Fruit fly (Drosophila melanogaster) whole organism, embryonic: ENCODE measurements around the gene NELF-B.
A peak's percentile ranks its signal among the peaks of the same experiment; 100 is the strongest.

Experiments used
- CG1024 ChIP-seq: fragments of 200-800 bp; sonication (Bioruptor generic); IDR thresholded peaks from 2 replicates; pipeline ENCODE4 v1.3.6; 2022; ENCODE audit warnings: missing biosample characterization, missing genetic modification characterization
- CG11247 ChIP-seq: fragments of 200-800 bp; sonication (Bioruptor generic); IDR thresholded peaks from 2 replicates; pipeline ENCODE4 v1.3.6; 2022; ENCODE audit warnings: missing biosample characterization, missing genetic modification characterization
- CG13624 ChIP-seq: fragments of 200-800 bp; sonication (Bioruptor generic); optimal IDR thresholded peaks from 2 replicates; lab custom pipeline; 2016; ENCODE audit warnings: missing biosample characterization, missing genetic modification characterization
- CG14050 ChIP-seq: fragments of 200-800 bp; sonication (Bioruptor generic); IDR thresholded peaks from 3 replicates; pipeline ENCODE4 v1.3.6; 2022; ENCODE audit warnings: missing biosample characterization, missing genetic modification characterization
- CG14667 ChIP-seq: fragments of 200-800 bp; sonication (Bioruptor generic); IDR thresholded peaks from 2 replicates; pipeline ENCODE4 v1.3.6; 2022; ENCODE audit warnings: missing biosample characterization, missing genetic modification characterization
- CG15601 ChIP-seq: fragments of 200-800 bp; sonication (Bioruptor generic); optimal IDR thresholded peaks from 3 replicates; lab custom pipeline; 2019; ENCODE audit warnings: missing biosample characterization, mild to moderate bottlenecking, missing genetic modification characterization, moderate library complexity
- CG17802 ChIP-seq: fragments of 200-800 bp; sonication (Bioruptor generic); optimal IDR thresholded peaks from 2 replicates; lab custom pipeline; 2018; ENCODE audit warnings: missing biosample characterization, mild to moderate bottlenecking, missing genetic modification characterization, moderate library complexity
- CG2678 ChIP-seq: fragments of 200-800 bp; sonication (Bioruptor generic); optimal IDR thresholded peaks from 3 replicates; lab custom pipeline; 2019; ENCODE audit warnings: missing biosample characterization, mild to moderate bottlenecking, missing genetic modification characterization, moderate library complexity
- CG31365 ChIP-seq: fragments of 200-800 bp; sonication (Bioruptor generic); optimal IDR thresholded peaks from 2 replicates; lab custom pipeline; 2018; ENCODE audit warnings: missing biosample characterization, mild to moderate bottlenecking, missing genetic modification characterization
- CG3726 ChIP-seq: fragments of 200-800 bp; sonication (Bioruptor generic); IDR thresholded peaks from 3 replicates; pipeline ENCODE4, ENCODE4 v1.3.6; 2022; ENCODE audit warnings: missing biosample characterization, missing genetic modification characterization
- CG43689 ChIP-seq: fragments of 200-800 bp; sonication (Bioruptor generic); IDR thresholded peaks from 2 replicates; pipeline ENCODE4 v1.3.6; 2022; ENCODE audit warnings: missing biosample characterization, missing genetic modification characterization
- CG4820 ChIP-seq: fragments of 200-800 bp; sonication (Bioruptor generic); optimal IDR thresholded peaks from 3 replicates; lab custom pipeline; 2016; ENCODE audit warnings: missing biosample characterization, missing genetic modification characterization
- CG6272 ChIP-seq: fragments of 200-800 bp; sonication (Bioruptor generic); IDR thresholded peaks from 2 replicates; pipeline ENCODE4 v1.3.6; 2022; ENCODE audit warnings: missing biosample characterization, missing genetic modification characterization
- CG6654 ChIP-seq: fragments of 200-800 bp; sonication (Bioruptor generic); optimal IDR thresholded peaks from 2 replicates; lab custom pipeline; 2017; ENCODE audit warnings: missing biosample characterization, mild to moderate bottlenecking, missing genetic modification characterization
- CG6813 ChIP-seq: fragments of 200-800 bp; sonication (Bioruptor generic); optimal IDR thresholded peaks from 2 replicates; lab custom pipeline; 2017; ENCODE audit warnings: missing biosample characterization, missing genetic modification characterization, mild to moderate bottlenecking, moderate library complexity, missing genetic modification reagents
- CG7556 ChIP-seq: fragments of 200-800 bp; sonication (Bioruptor generic); optimal IDR thresholded peaks from 2 replicates; lab custom pipeline; 2017; ENCODE audit warnings: missing biosample characterization, mild to moderate bottlenecking, missing genetic modification characterization
- CG8290 ChIP-seq, 3 experiments: fragments of 200-800 bp; sonication (Bioruptor generic); optimal IDR thresholded peaks; 2 replicates each; lab custom pipeline; 2016 to 2019; ENCODE audit warnings: missing biosample characterization in 3 of 3, missing genetic modification characterization in 3 of 3, mild to moderate bottlenecking in 2 of 3, moderate library complexity in 1 of 3
- D19B ChIP-seq: fragments of 200-800 bp; sonication (Bioruptor generic); optimal IDR thresholded peaks from 2 replicates; lab custom pipeline; 2017; ENCODE audit warnings: missing biosample characterization, mild to moderate bottlenecking, missing genetic modification characterization
- Dip2 ChIP-seq: fragments of 200-800 bp; sonication (Bioruptor generic); IDR thresholded peaks from 2 replicates; pipeline ENCODE4 v1.3.6; 2022; ENCODE audit warnings: missing biosample characterization, missing genetic modification characterization
- Doc3 ChIP-seq: fragments of 200-800 bp; sonication (Bioruptor generic); IDR thresholded peaks from 3 replicates; pipeline ENCODE4 v1.3.6; 2022; ENCODE audit warnings: missing biosample characterization, missing genetic modification characterization; ENCODE audit not compliant: partially characterized antibody
- Fer3 ChIP-seq: fragments of 200-800 bp; sonication (Bioruptor generic); optimal IDR thresholded peaks from 2 replicates; lab custom pipeline; 2018; ENCODE audit warnings: missing biosample characterization, mild to moderate bottlenecking, missing genetic modification characterization, moderate library complexity
- Gsc ChIP-seq: fragments of 200-800 bp; sonication (Bioruptor generic); IDR thresholded peaks from 2 replicates; pipeline ENCODE4 v1.3.6; 2022; ENCODE audit warnings: missing biosample characterization, missing genetic modification characterization
- H2.0 ChIP-seq: fragments of 200-800 bp; sonication (Bioruptor generic); IDR thresholded peaks from 2 replicates; pipeline ENCODE4 v1.3.6; 2022; ENCODE audit warnings: missing biosample characterization, missing genetic modification characterization
- HLH4C ChIP-seq: fragments of 200-800 bp; sonication (Bioruptor generic); IDR thresholded peaks from 3 replicates; pipeline ENCODE4 v1.3.6; 2022; ENCODE audit warnings: missing biosample characterization, missing genetic modification characterization; ENCODE audit not compliant: partially characterized antibody
- Kr ChIP-seq: fragments of 200-800 bp; sonication (Bioruptor generic); optimal IDR thresholded peaks from 2 replicates; lab custom pipeline; 2017; ENCODE audit warnings: missing biosample characterization, mild to moderate bottlenecking, missing genetic modification characterization
- Poxn ChIP-seq: fragments of 200-800 bp; sonication (Bioruptor generic); IDR thresholded peaks from 2 replicates; pipeline ENCODE4 v1.3.6; 2022; ENCODE audit warnings: missing biosample characterization, missing genetic modification characterization
- Sox102F ChIP-seq: fragments of 200-800 bp; sonication (Bioruptor generic); optimal IDR thresholded peaks from 2 replicates; lab custom pipeline; 2018; ENCODE audit warnings: missing biosample characterization, mild to moderate bottlenecking, missing genetic modification characterization, moderate library complexity
- Stat92E ChIP-seq, 3 experiments: fragments of >200 bp in 2 of 3; fragments of 200-800 bp in 1 of 3; sonication (Bioruptor generic) in 1 of 3; optimal IDR thresholded peaks; 2 replicates each; lab custom pipeline; 2017 to 2019; ENCODE audit warnings: missing biosample characterization in 3 of 3, missing genetic modification characterization in 3 of 3, mild to moderate bottlenecking in 1 of 3, moderate library complexity in 1 of 3
- Vsx1 ChIP-seq: fragments of 200-800 bp; sonication (Bioruptor generic); optimal IDR thresholded peaks from 2 replicates; lab custom pipeline; 2017; ENCODE audit warnings: missing biosample characterization, mild to moderate bottlenecking, missing genetic modification characterization, missing genetic modification reagents
- ac ChIP-seq: fragments of 200-800 bp; sonication (Bioruptor generic); optimal IDR thresholded peaks from 3 replicates; lab custom pipeline; 2017; ENCODE audit warnings: missing biosample characterization, mild to moderate bottlenecking, missing genetic modification characterization
- caup ChIP-seq: fragments of 200-800 bp; sonication (Bioruptor generic); optimal IDR thresholded peaks from 3 replicates; lab custom pipeline; 2017; ENCODE audit warnings: missing biosample characterization, mild to moderate bottlenecking, missing genetic modification characterization, moderate library complexity; ENCODE audit not compliant: severe bottlenecking
- chm ChIP-seq: fragments of 200-800 bp; sonication (Bioruptor generic); IDR thresholded peaks from 2 replicates; pipeline ENCODE4 v1.3.6; 2022; ENCODE audit warnings: missing biosample characterization, missing genetic modification characterization
- dan ChIP-seq: fragments of 200-800 bp; sonication (Bioruptor generic); IDR thresholded peaks from 2 replicates; pipeline ENCODE4 v1.3.6; 2022; ENCODE audit warnings: missing biosample characterization, missing genetic modification characterization
- dm ChIP-seq: fragments of 200-800 bp; sonication (Bioruptor generic); optimal IDR thresholded peaks from 3 replicates; lab custom pipeline; 2016; ENCODE audit warnings: missing biosample characterization, missing genetic modification characterization
- eve ChIP-seq, 2 experiments: fragments of >200 bp; optimal IDR thresholded peaks; 2 replicates each; lab custom pipeline; 2017; ENCODE audit warnings: missing biosample characterization in 2 of 2, missing genetic modification characterization in 2 of 2
- grn ChIP-seq: fragments of 200-800 bp; sonication (Bioruptor generic); optimal IDR thresholded peaks from 3 replicates; lab custom pipeline; 2017; ENCODE audit warnings: missing biosample characterization, missing genetic modification characterization
- gro ChIP-seq: fragments of 200-800 bp; sonication (Bioruptor generic); optimal IDR thresholded peaks from 2 replicates; lab custom pipeline; 2016; ENCODE audit warnings: missing biosample characterization, missing genetic modification characterization
- h ChIP-seq: fragments of >200 bp; optimal IDR thresholded peaks from 2 replicates; lab custom pipeline; 2017
- hb ChIP-seq: fragments of 200-800 bp; sonication (Bioruptor generic); IDR thresholded peaks from 3 replicates; pipeline ENCODE4 v1.3.6; 2022; ENCODE audit warnings: missing biosample characterization, missing genetic modification characterization; ENCODE audit not compliant: partially characterized antibody
- jigr1 ChIP-seq: fragments of 200-800 bp; sonication (Bioruptor generic); IDR thresholded peaks from 3 replicates; pipeline ENCODE4 v1.3.6; 2022; ENCODE audit warnings: missing biosample characterization, missing genetic modification characterization
- jumu ChIP-seq: fragments of 200-800 bp; sonication (Bioruptor generic); optimal IDR thresholded peaks from 3 replicates; lab custom pipeline; 2016; ENCODE audit warnings: missing biosample characterization, missing genetic modification characterization
- lbe ChIP-seq: fragments of 200-800 bp; sonication (Bioruptor generic); optimal IDR thresholded peaks from 2 replicates; lab custom pipeline; 2016; ENCODE audit warnings: missing biosample characterization, mild to moderate bottlenecking, missing genetic modification characterization
- lmd ChIP-seq: fragments of 200-800 bp; sonication (Bioruptor generic); IDR thresholded peaks from 2 replicates; pipeline ENCODE4 v1.3.6; 2022; ENCODE audit warnings: missing biosample characterization, missing genetic modification characterization
- pho ChIP-seq: fragments of 200-800 bp; sonication (Bioruptor generic); optimal IDR thresholded peaks from 2 replicates; lab custom pipeline; 2016; ENCODE audit warnings: missing biosample characterization, missing genetic modification characterization
- row ChIP-seq: fragments of 200-800 bp; sonication (Bioruptor generic); IDR thresholded peaks from 3 replicates; pipeline ENCODE4 v1.3.6; 2022; ENCODE audit warnings: missing biosample characterization, missing genetic modification characterization
- so ChIP-seq: fragments of 200-800 bp; sonication (Bioruptor generic); IDR thresholded peaks from 3 replicates; pipeline ENCODE4 v1.3.6; 2022; ENCODE audit warnings: missing biosample characterization, missing genetic modification characterization
- yki ChIP-seq: fragments of >200 bp; optimal IDR thresholded peaks from 3 replicates; lab custom pipeline; 2018
- z ChIP-seq: fragments of 200-800 bp; sonication (Bioruptor generic); IDR thresholded peaks from 3 replicates; pipeline ENCODE4 v1.3.6; 2022; ENCODE audit warnings: missing biosample characterization, missing genetic modification characterization

The NELF-B gene

DNA sequence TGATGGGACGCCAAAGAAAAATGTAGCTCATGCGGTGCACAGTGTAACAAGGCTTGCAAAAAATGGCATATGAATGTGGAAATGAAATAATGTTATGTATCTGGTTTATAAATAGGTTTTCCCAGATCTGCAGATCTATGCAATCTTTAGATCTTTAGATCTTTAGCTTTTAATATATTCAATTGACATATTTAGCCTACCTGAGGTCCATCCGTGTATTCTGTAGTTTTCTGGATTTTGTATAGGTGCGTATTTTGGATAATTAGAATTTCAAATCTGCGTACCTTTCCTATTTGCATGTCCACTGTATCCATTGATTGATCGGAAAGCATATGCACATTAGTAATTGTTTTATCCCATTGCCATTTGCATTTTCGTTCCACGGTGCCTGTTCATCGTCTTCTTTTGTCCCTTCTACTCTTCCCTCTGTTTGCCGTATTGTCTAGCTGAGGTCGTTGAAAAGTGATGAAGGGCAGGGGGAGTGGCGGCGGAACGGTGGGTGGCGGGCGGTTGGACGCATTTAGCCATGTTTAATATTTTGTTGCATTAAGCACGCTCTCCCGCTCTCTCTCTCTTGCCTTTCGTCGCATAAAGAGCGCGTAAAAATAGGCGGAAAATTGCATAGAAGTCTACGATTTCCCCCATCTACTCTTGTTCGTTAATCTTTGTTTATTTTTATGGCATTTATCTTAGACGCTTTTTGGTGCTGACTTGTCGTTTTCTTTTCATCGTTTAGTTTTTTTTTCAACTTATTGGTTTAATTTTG, 19.0 kb downstream of the NELF-B start, which contains the start of gene CHES-1-like (continued):
- TF ChIP-seq hb (GFP tag; lab: Robert Waterston, UW) (peak; percentile 54; the same call in 1 of the 3 replicates), CG13624 (GFP tag; lab: Kevin White, UChicago) (peak; percentile 90), Gsc (GFP tag; lab: Robert Waterston, UW) (peak; percentile 33; the same call in 1 of the 2 replicates), Kr (GFP tag; lab: Kevin White, UChicago) (no peak), pho (GFP tag; lab: Kevin White, UChicago) (peak; percentile 89), caup (GFP tag; lab: Kevin White, UChicago) (peak; percentile 85), eve (GFP tag; optimal IDR thresholded peaks at IDR 0.05; lab: Kevin White, UChicago) (peak in 1 of 2 experiments; percentile 99), yki (lab: Kevin White, UChicago) (no peak), lmd (peak; percentile 91), CG3726 (peak; percentile 82; the same call in 2 of the 3 replicates), CG43689 (GFP tag; lab: Robert Waterston, UW) (no peak), Dip2 (GFP tag; lab: Robert Waterston, UW) (0 out of 2 replicates have a peak, but pooled peaks have one; percentile 10), chm (GFP tag; lab: Robert Waterston, UW) (no peak; the same call in 1 of the 2 replicates), Stat92E (GFP tag; optimal IDR thresholded peaks at IDR 0.05; lab: Kevin White, UChicago) (peak in 2 of 3 experiments; percentile 30 to 55), CG2678 (tag; lab: Kevin White, UChicago) (peak; percentile 95), CG7556 (GFP tag; lab: Kevin White, UChicago) (peak; percentile 95), h (lab: Kevin White, UChicago) (no peak), dm (peak; percentile 84), dan (GFP tag; lab: Robert Waterston, UW) (peak; percentile 18; the same call in 1 of the 2 replicates), ac (GFP tag; lab: Kevin White, UChicago) (peak; percentile 62), grn (GFP tag; lab: Kevin White, UChicago) (no peak), CG14667 (GFP tag; lab: Robert Waterston, UW) (peak; percentile 69), CG6272 (GFP tag; lab: Robert Waterston, UW) (peak; percentile 52; the same call in 1 of the 2 replicates), z (GFP tag; lab: Robert Waterston, UW) (no peak), CG1024 (GFP tag; lab: Robert Waterston, UW) (no peak), HLH4C (GFP tag; lab: Robert Waterston, UW) (peak; percentile 39; the same call in 1 of the 3 replicates), Doc3 (GFP tag; lab: Robert Waterston, UW) (no peak), row (peak; percentile 89), CG11247 (peak; percentile 63), Vsx1 (peak; percentile 79), Sox102F (GFP tag; lab: Kevin White, UChicago) (peak; percentile 93), so (GFP tag; lab: Robert Waterston, UW) (peak; percentile 84; the same call in 2 of the 3 replicates), CG14050 (GFP tag; lab: Robert Waterston, UW) (peak; percentile 65), lbe (peak; percentile 52), jumu (GFP tag; lab: Kevin White, UChicago) (peak; percentile 91), Fer3 (tag; lab: Kevin White, UChicago) (peak; percentile 70), Poxn (GFP tag; lab: Robert Waterston, UW) (peak; percentile 45; the same call in 1 of the 2 replicates), H2.0 (GFP tag; lab: Robert Waterston, UW) (peak; percentile 51; the same call in 1 of the 2 replicates), D19B (peak; percentile 81), CG17802 (tag; lab: Kevin White, UChicago) (peak; percentile 45), jigr1 (GFP tag; lab: Robert Waterston, UW) (peak; percentile 79; the same call in 2 of the 3 replicates), CG15601 (tag; lab: Kevin White, UChicago) (peak; percentile 84), CG4820 (GFP tag; lab: Kevin White, UChicago) (peak; percentile 88), CG8290 (GFP tag; optimal IDR thresholded peaks at IDR 0.05; lab: Kevin White, UChicago) (peak; percentile 79), CG8290 (tag; optimal IDR thresholded peaks at IDR 0.05; lab: Kevin White, UChicago) (peak; percentile 24 to 55), gro (GFP tag; lab: Kevin White, UChicago) (peak; percentile 73), CG6654 (GFP tag; lab: Kevin White, UChicago) (peak; percentile 79), CG6813 (peak; percentile 87), CG31365 (tag; lab: Kevin White, UChicago) (peak; percentile 44)
